Fruit fly (Drosophila melanogaster): ENCODE measurements around the gene CG15443.

CG15443 gene

DNA sequence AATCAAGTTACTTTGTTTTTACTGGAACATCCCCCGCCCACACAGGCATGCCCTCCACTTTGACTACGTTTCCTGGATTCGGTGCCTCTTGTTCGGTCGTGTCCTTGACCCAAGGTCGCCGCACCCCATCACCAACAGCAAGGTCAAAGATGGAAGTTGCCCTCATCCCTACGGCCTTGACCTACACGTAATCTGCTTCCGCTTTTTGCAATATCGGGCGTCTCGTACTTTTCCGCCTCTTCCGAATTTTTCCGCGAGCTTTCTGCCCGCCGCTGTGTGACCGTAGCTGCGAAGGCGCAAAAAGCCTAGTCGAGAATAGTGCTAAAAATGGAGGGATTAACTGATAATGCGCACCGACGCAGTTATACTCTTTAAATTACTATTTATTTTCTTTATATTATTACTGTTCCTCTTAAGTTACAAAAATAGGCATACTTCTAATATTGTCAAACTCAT lies 6.7 kb downstream of the CG15443 start, which contains the start of gene Gs1l (continued):
- TF ChIP-seq Dip3 (GFP tag; optimal IDR thresholded peaks at IDR 0.05) (no peak), sc (optimal IDR thresholded peaks at IDR 0.05) (no peak), sc (GFP tag; optimal IDR thresholded peaks at IDR 0.05) (no peak), Ravus (GFP tag; IDR thresholded peaks at IDR 0.05) (no peak), CG32772 (GFP tag; IDR thresholded peaks at IDR 0.05) (no peak), CG12659 (GFP tag; optimal IDR thresholded peaks at IDR 0.05) (peak; percentile 40), CG30020 (tag; optimal IDR thresholded peaks at IDR 0.05) (no peak), CG7357 (GFP tag; IDR thresholded peaks at IDR 0.05) (no peak), Dip2 (GFP tag; IDR thresholded peaks at IDR 0.05) (no peak), CG14710 (tag; optimal IDR thresholded peaks at IDR 0.05) (peak; percentile 16), lab (GFP tag; optimal IDR thresholded peaks at IDR 0.05) (no peak), CG9727 (GFP tag; optimal IDR thresholded peaks at IDR 0.05) (no peak), ab (GFP tag; optimal IDR thresholded peaks at IDR 0.05) (no peak), ssp (GFP tag; IDR thresholded peaks at IDR 0.05) (no peak), CG6683 (GFP tag; optimal IDR thresholded peaks at IDR 0.05) (no peak), Fer2 (tag; optimal IDR thresholded peaks at IDR 0.05) (no peak)

DNA sequence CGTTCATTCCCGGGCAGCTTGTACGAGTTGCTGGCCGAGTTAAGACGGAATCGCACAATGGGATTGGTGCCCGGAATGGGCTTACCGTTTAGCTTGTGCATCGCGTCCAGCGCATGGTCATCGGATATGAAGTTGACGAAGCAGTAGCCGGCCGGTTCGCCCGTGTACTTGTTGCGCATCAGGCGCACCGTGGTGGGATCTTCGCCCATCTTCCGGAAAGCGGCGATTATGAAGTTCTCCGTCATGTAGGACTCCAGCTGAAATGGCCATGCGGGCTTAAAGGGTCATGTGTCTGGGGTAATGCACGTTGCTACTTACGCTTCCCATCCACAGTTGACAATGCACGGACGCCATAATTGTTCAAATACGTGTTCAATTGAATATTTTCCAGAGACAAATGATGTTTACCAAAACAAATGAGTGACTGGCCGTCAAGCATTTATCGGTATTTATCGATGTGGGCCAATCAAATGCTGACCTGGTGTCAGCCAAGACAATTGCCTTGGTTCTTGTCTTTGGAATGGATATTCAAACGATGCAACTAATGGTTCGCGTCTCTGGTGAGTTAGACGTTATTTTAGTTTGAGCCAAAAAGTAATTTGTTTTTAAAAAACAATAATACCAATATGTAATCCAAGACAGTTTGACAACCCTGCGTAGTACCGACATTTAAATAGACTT lies 9.1 kb downstream of the CG15443 start, which contains the start of the genes Secp43 and ND-B8:
Gene Secp43, minus strand, starts transcription at position 445 of the 681 bp plus-strand sequence.
Gene ND-B8, plus strand, starts transcription at position 618 of the 681 bp plus-strand sequence.
- TF ChIP-seq BEAF-32 (GFP tag; optimal IDR thresholded peaks at IDR 0.05) (peak; percentile 83), CG2120 (GFP tag; optimal IDR thresholded peaks at IDR 0.05) (peak; percentile 12), mirr (GFP tag; optimal IDR thresholded peaks at IDR 0.05) (peak; percentile 17), HmgD (GFP tag; optimal IDR thresholded peaks at IDR 0.05) (peak; percentile 74), Ets97D (GFP tag; optimal IDR thresholded peaks at IDR 0.05) (peak; percentile 81), chm (GFP tag; IDR thresholded peaks at IDR 0.05) (0 out of 2 replicates have a peak, but pooled peaks have one; percentile 45), CG12219 (GFP tag; optimal IDR thresholded peaks at IDR 0.05) (no peak), CG6683 (GFP tag; optimal IDR thresholded peaks at IDR 0.05) (no peak), bcd (GFP tag; optimal IDR thresholded peaks at IDR 0.05) (peak; percentile 21), CG2129 (GFP tag; IDR thresholded peaks at IDR 0.05; ENCODE audit: partially characterized antibody) (0 out of 2 replicates have a peak, but pooled peaks have one; percentile 29), Myb (GFP tag; optimal IDR thresholded peaks at IDR 0.05) (peak; percentile 99), knrl (GFP tag; IDR thresholded peaks at IDR 0.05; ENCODE audit: partially characterized antibody) (peak; percentile 74), CoRest (tag; optimal IDR thresholded peaks at IDR 0.05) (peak; percentile 36), z (GFP tag; IDR thresholded peaks at IDR 0.05) (no peak), CG10654 (GFP tag; optimal IDR thresholded peaks at IDR 0.05) (no peak), nerfin-2 (GFP tag; IDR thresholded peaks at IDR 0.05; ENCODE audit: partially characterized antibody) (peak; percentile 82), CG2116 (GFP tag; optimal IDR thresholded peaks at IDR 0.05) (peak; percentile 98), ci (GFP tag; IDR thresholded peaks at IDR 0.05) (no peak), zen (tag; optimal IDR thresholded peaks at IDR 0.05) (peak; percentile 59), Opbp (GFP tag; IDR thresholded peaks at IDR 0.05; ENCODE audit: partially characterized antibody) (peak; percentile 77; the same call in 2 of the 3 replicates), Dp (GFP tag; optimal IDR thresholded peaks at IDR 0.05) (peak; percentile 61), hkb (optimal IDR thresholded peaks at IDR 0.05) (no peak), hkb (GFP tag; IDR thresholded peaks at IDR 0.05) (no peak), croc (GFP tag; conservative IDR thresholded peaks at IDR 0.05) (no peak), ham (GFP tag; IDR thresholded peaks at IDR 0.05) (no peak), D19A (tag; optimal IDR thresholded peaks at IDR 0.05) (peak; percentile 18), CG4360 (GFP tag; IDR thresholded peaks at IDR 0.05) (no peak), CG1602 (GFP tag; optimal IDR thresholded peaks at IDR 0.05) (no peak), MBD-R2 (GFP tag; IDR thresholded peaks at IDR 0.05) (peak; percentile 93), Fer1 (GFP tag; optimal IDR thresholded peaks at IDR 0.05) (peak; percentile 15), kay (GFP tag; optimal IDR thresholded peaks at IDR 0.05) (no peak), vvl (GFP tag; IDR thresholded peaks at IDR 0.05) (peak; percentile 57; the same call in 1 of the 2 replicates), CG14710 (tag; optimal IDR thresholded peaks at IDR 0.05) (peak; percentile 77), stwl (tag; optimal IDR thresholded peaks at IDR 0.05) (peak; percentile 62), Scr (GFP tag; IDR thresholded peaks at IDR 0.05; ENCODE audit: partially characterized antibody) (peak; percentile 74)

Measured in whole organism, embryonic.